Fruit fly (Drosophila melanogaster) whole organism, embryonic: ENCODE data around the gene Ctr9.

Source experiments
- CG10462 ChIP-seq: fragments of 200-800 bp; sonication (Bioruptor generic); optimal IDR thresholded peaks from 2 replicates; lab custom pipeline; 2016; ENCODE audit warnings: missing biosample characterization, missing genetic modification characterization
- CG12104 ChIP-seq: fragments of 200-800 bp; sonication (Bioruptor generic); optimal IDR thresholded peaks from 3 replicates; lab custom pipeline; 2016; ENCODE audit warnings: missing biosample characterization, missing genetic modification characterization

dm6 chr3L:1275767-1276166, 31.3 kb upstream of the Ctr9 start, which contains the start of gene CG32333:
- TF ChIP-seq CG10462 (GFP tag; lab: Kevin White, UChicago) (no peak), CG12104 (no peak)
